Worm (Caenorhabditis elegans): ENCODE results near the gene Y51A2B.5.
"Not testable (repeated sequence)": the region's sequence is repeated elsewhere in the genome, so short reads cannot be mapped to it uniquely, and the experiment has no call there.

The Y51A2B.5 gene

DNA sequence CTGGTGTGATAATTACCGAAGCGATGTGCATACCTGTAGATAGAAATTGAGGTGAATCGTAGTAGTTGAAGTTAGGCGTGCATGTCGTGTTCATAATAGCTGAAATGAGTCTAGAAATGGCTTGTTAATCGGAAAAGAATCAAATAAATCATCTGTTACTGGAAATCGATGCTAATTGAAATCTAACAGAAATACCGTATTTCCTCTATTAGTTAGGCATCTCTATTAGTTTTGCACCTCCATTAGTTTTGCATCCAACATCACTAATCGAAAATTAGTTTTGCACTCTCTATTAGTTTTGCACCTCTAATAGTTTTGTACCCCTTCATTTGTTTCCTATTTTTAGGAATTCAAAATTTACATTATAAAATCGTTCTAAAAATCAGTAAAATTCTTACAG lies 15.7 kb downstream of the Y51A2B.5 start, which contains the start of gene srh-209:
srh-209 (minus strand) TSS at position 101 of the 400 bp plus-strand sequence.
- not testable (repeated sequence) for TF ChIP-seq K09A11.1 (tag; optimal IDR thresholded peaks at IDR 0.05; ENCODE audit: insufficient read depth); sox-2 (GFP tag; IDR thresholded peaks at IDR 0.05); pqm-1 (tag; optimal IDR thresholded peaks at IDR 0.05)

DNA sequence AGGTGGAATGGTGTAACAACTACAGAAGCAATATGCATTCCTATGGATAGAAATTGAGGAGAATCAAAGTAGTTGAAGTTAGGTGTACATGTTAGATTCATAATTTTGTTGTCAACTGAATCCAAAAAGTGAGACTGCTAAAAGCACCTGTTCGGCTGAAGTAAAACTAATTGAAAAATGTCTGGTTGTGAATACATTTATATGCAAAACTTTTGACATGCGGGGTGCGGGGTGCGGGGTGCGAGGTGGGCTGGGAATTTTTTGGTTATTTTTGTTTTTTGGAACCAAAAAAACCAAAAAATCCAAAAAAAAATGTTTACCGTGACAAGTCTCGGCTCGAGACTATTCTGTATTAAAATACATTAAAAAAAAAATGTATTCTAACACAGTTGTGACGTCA lies 21.1 kb downstream of the Y51A2B.5 start, which contains the start of gene srh-207:
srh-207 (minus strand) TSS at position 101 of the 400 bp plus-strand sequence.
- TF ChIP-seq pha-4 (tag; optimal IDR thresholded peaks at IDR 0.05), result no peak
- TF ChIP-seq eyg-1 (tag; optimal IDR thresholded peaks at IDR 0.05), result no peak

DNA sequence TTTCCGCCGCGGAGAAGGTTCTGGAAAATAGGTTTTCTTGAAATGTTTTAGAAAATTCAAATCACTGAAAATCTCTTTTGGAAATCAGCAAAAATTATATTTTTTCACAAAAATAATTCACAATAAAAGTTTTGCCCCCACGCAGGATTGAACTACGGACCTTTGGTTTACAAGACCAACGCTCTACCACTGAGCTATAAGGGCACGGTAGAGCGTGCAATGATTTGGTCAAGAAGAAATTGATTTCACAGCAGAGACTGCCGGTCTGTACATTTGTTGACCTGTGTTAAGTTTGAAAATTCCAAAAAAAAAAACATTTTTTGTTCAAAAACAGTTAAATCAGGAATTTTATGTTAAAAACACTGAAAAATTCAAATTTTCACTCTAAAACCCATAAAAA lies 23.3 kb downstream of the Y51A2B.5 start:
- TF ChIP-seq ama-1 (optimal IDR thresholded peaks at IDR 0.05) (no peak), ceh-19 (GFP tag; optimal IDR thresholded peaks at IDR 0.05) (no peak), unc-42 (tag; optimal IDR thresholded peaks at IDR 0.05) (no peak)

DNA sequence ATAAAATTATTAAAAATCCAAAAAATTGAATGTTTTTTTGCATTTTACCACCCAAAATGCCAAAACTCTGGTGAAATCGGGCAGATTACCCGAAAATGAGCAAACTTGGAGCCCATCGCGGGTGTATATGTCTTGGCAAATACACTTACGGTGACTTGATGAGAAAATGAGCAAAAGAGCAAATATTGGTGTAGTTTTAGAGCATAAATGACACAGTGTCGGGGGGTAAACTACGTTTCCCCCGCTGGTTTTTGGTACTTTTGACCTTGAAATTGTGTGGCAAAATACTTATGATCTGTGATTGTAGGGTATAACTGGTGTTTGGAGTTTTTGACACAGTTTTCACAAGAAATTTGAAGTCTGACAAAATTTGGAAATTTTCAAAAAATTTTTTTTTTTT lies 23.8 kb downstream of the Y51A2B.5 start, which contains the start of gene ZK262.2:
ZK262.2 (minus strand) TSS at position 101 of the 400 bp plus-strand sequence.
- no peak for TF ChIP-seq syd-9 (tag; optimal IDR thresholded peaks at IDR 0.05)
- TF ChIP-seq C38D4.7 (GFP tag; optimal IDR thresholded peaks at IDR 0.05), result no peak
- TF ChIP-seq elt-2 (tag; optimal IDR thresholded peaks at IDR 0.05), result no peak
- no peak for TF ChIP-seq dmd-4 (tag; optimal IDR thresholded peaks at IDR 0.05; ENCODE audit: borderline replicate concordance)
- no peak for TF ChIP-seq nhr-232 (tag; optimal IDR thresholded peaks at IDR 0.05)
- TF ChIP-seq pros-1 (tag; optimal IDR thresholded peaks at IDR 0.05), result no peak
- no peak for TF ChIP-seq unc-55 (GFP tag; optimal IDR thresholded peaks at IDR 0.05)
- no peak for TF ChIP-seq lim-6 (tag; optimal IDR thresholded peaks at IDR 0.05)
- no peak for TF ChIP-seq unc-42 (tag; optimal IDR thresholded peaks at IDR 0.05)
- no peak for TF ChIP-seq eyg-1 (tag; optimal IDR thresholded peaks at IDR 0.05)
- no peak for TF ChIP-seq ceh-14 (tag; optimal IDR thresholded peaks at IDR 0.05)
- no peak for TF ChIP-seq fkh-10 (GFP tag; optimal IDR thresholded peaks at IDR 0.05)
- TF ChIP-seq ttx-3 (tag; optimal IDR thresholded peaks at IDR 0.05), result no peak
- no peak for TF ChIP-seq ahr-1 (tag; optimal IDR thresholded peaks at IDR 0.05)
- TF ChIP-seq zip-5 (tag; optimal IDR thresholded peaks at IDR 0.05), result no peak
- no peak for TF ChIP-seq ceh-24 (tag; optimal IDR thresholded peaks at IDR 0.05)
- no peak for TF ChIP-seq tbx-2 (tag; optimal IDR thresholded peaks at IDR 0.05)
- no peak for TF ChIP-seq C08G9.2 (tag; optimal IDR thresholded peaks at IDR 0.05)
- TF ChIP-seq lin-11 (tag; optimal IDR thresholded peaks at IDR 0.05), result no peak

DNA sequence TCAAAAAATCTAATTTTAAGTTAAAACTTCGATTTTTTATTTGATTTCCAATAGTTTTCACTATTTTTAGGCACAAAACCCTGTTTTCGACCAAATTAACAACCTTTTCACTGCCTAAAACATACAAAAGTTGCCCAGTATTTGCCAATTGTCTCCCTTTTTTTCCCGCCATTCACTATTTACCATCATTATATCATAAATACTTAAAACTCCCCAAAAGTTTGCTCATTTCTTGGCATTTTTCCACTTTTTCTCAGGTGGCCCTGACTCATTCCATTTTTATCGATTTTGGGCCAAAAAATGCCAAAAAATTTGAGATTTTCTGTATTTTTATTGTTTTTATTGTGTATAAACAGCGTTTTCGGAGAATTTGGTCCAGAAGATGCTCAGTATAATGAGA lies 25.0 kb downstream of the Y51A2B.5 start, which contains the start of gene txt-8:
txt-8 (plus strand) TSS at position 301 of the 400 bp plus-strand sequence.
- no peak for TF ChIP-seq che-1 (tag; optimal IDR thresholded peaks at IDR 0.05)
- no peak for TF ChIP-seq dve-1 (tag; optimal IDR thresholded peaks at IDR 0.05)
- no peak for TF ChIP-seq unc-3 (GFP tag; conservative IDR thresholded peaks at IDR 0.05)
- TF ChIP-seq unc-3 (tag; optimal IDR thresholded peaks at IDR 0.05), result no peak
- TF ChIP-seq rnt-1 (tag; optimal IDR thresholded peaks at IDR 0.05), result no peak
- TF ChIP-seq fax-1 (tag; optimal IDR thresholded peaks at IDR 0.05), result no peak
- no peak for TF ChIP-seq madf-2 (tag; optimal IDR thresholded peaks at IDR 0.05)
- TF ChIP-seq F13H6.1 (tag; optimal IDR thresholded peaks at IDR 0.05), result no peak
- TF ChIP-seq pag-3 (tag; optimal IDR thresholded peaks at IDR 0.05; ENCODE audit: borderline replicate concordance), result no peak
- TF ChIP-seq zip-5 (tag; optimal IDR thresholded peaks at IDR 0.05), result no peak
- TF ChIP-seq ceh-24 (tag; optimal IDR thresholded peaks at IDR 0.05), result no peak
- TF ChIP-seq nfya-1 (tag; optimal IDR thresholded peaks at IDR 0.05), result no peak
- TF ChIP-seq ahr-1 (tag; optimal IDR thresholded peaks at IDR 0.05), result no peak
- TF ChIP-seq T23F11.4 (GFP tag; optimal IDR thresholded peaks at IDR 0.05), result no peak
- TF ChIP-seq unc-55 (GFP tag; optimal IDR thresholded peaks at IDR 0.05), result no peak
- TF ChIP-seq hlh-13 (GFP tag; optimal IDR thresholded peaks at IDR 0.05), result no peak
- no peak for TF ChIP-seq sdc-2 (tag; optimal IDR thresholded peaks at IDR 0.05)
- no peak for TF ChIP-seq tbx-7 (tag; optimal IDR thresholded peaks at IDR 0.05)
